In genomic region chrIV:13510049-13510448, ce11 we compare ENCODE assay signal across 2 worm cellular contexts.
TF ChIP-seq lines count a peak whose summit lies in the region.

No protein-coding gene starts in this region.

TF ChIP-seq in whole organism, L4 larva, 104 proteins besides CTCF, POLR2A, EP300 and RAD21:
- no peak for TF ChIP-seq attf-4 (tag; optimal IDR thresholded peaks at IDR 0.05; lab: Kevin White, UChicago)
- TF ChIP-seq lin-15B (tag; optimal IDR thresholded peaks at IDR 0.05; lab: Kevin White, UChicago) = no peak
- no peak for TF ChIP-seq nhr-41 (GFP tag; IDR thresholded peaks at IDR 0.05; lab: Robert Waterston, UW)
- TF ChIP-seq dmd-8 (GFP tag; IDR thresholded peaks at IDR 0.05; lab: Robert Waterston, UW) = no peak
- TF ChIP-seq mdl-1 (tag; optimal IDR thresholded peaks at IDR 0.05; lab: Kevin White, UChicago) = no peak
- no peak for TF ChIP-seq madf-9 (GFP tag; conservative IDR thresholded peaks at IDR 0.05; lab: Robert Waterston, UW)
- no peak for TF ChIP-seq mep-1 (tag; optimal IDR thresholded peaks at IDR 0.05; lab: Kevin White, UChicago)
- TF ChIP-seq hlh-11 (tag; optimal IDR thresholded peaks at IDR 0.05; lab: Kevin White, UChicago) = no peak
- no peak for TF ChIP-seq zfp-2 (tag; optimal IDR thresholded peaks at IDR 0.05; lab: Kevin White, UChicago)
- TF ChIP-seq nhr-111 (GFP tag; optimal IDR thresholded peaks at IDR 0.05; lab: Kevin White, UChicago) = no peak
- TF ChIP-seq lir-3 (tag; optimal IDR thresholded peaks at IDR 0.05; lab: Kevin White, UChicago) = no peak
- TF ChIP-seq ZK337.2 (GFP tag; IDR thresholded peaks at IDR 0.05; lab: Robert Waterston, UW) = no peak
- peak; percentile 58; the same call in 1 of the 2 replicates for TF ChIP-seq lin-38 (GFP tag; IDR thresholded peaks at IDR 0.05; lab: Robert Waterston, UW)
- no peak for TF ChIP-seq php-3 (GFP tag; IDR thresholded peaks at IDR 0.05; lab: Robert Waterston, UW)
- TF ChIP-seq hif-1 (tag; optimal IDR thresholded peaks at IDR 0.05; lab: Kevin White, UChicago) = no peak
- TF ChIP-seq snpc-4 (tag; optimal IDR thresholded peaks at IDR 0.05; lab: Kevin White, UChicago) = no peak
- TF ChIP-seq ztf-11 (tag; optimal IDR thresholded peaks at IDR 0.05; lab: Kevin White, UChicago) = no peak
- no peak for TF ChIP-seq zag-1 (tag; optimal IDR thresholded peaks at IDR 0.05; lab: Kevin White, UChicago)
- TF ChIP-seq unc-39 (tag; optimal IDR thresholded peaks at IDR 0.05; lab: Kevin White, UChicago) = no peak
- peak; percentile 66; the same call in 1 of the 2 replicates for TF ChIP-seq snpc-1.2 (GFP tag; IDR thresholded peaks at IDR 0.05; lab: Robert Waterston, UW)
- TF ChIP-seq set-16 (GFP tag; IDR thresholded peaks at IDR 0.05; lab: Robert Waterston, UW) = no peak
- TF ChIP-seq pha-4 (GFP tag; IDR thresholded peaks at IDR 0.05; lab: Robert Waterston, UW) = peak; percentile 31; the same call in 1 of the 2 replicates
- TF ChIP-seq pha-4 (tag; optimal IDR thresholded peaks at IDR 0.05; lab: Kevin White, UChicago) = no peak
- TF ChIP-seq unc-130 (GFP tag; optimal IDR thresholded peaks at IDR 0.05; lab: Kevin White, UChicago) = peak; percentile 31
- peak; percentile 10 for TF ChIP-seq F49E8.2 (tag; optimal IDR thresholded peaks at IDR 0.05; lab: Kevin White, UChicago; ENCODE audit: borderline replicate concordance)
- TF ChIP-seq spr-1 (tag; optimal IDR thresholded peaks at IDR 0.05; lab: Kevin White, UChicago) = no peak
- TF ChIP-seq ztf-7 (tag; optimal IDR thresholded peaks at IDR 0.05; lab: Kevin White, UChicago) = no peak
- TF ChIP-seq hmg-1.1 (GFP tag; IDR thresholded peaks at IDR 0.05; lab: Robert Waterston, UW) = no peak
- TF ChIP-seq nhr-6 (tag; optimal IDR thresholded peaks at IDR 0.05; lab: Kevin White, UChicago) = no peak
- no peak for TF ChIP-seq vab-7 (GFP tag; IDR thresholded peaks at IDR 0.05; lab: Robert Waterston, UW)
- TF ChIP-seq sdz-12 (GFP tag; optimal IDR thresholded peaks at IDR 0.05; lab: Kevin White, UChicago) = no peak
- no peak for TF ChIP-seq lin-39 (tag; optimal IDR thresholded peaks at IDR 0.05; lab: Kevin White, UChicago)

TF ChIP-seq in whole organism, young adult, 124 proteins besides CTCF, POLR2A, EP300 and RAD21:
- TF ChIP-seq rcor-1 (GFP tag; IDR thresholded peaks at IDR 0.05; lab: Robert Waterston, UW) = peak; percentile 44
- peak; percentile 92 for TF ChIP-seq attf-6 (GFP tag; IDR thresholded peaks at IDR 0.05; lab: Robert Waterston, UW)
- TF ChIP-seq ekl-4 (GFP tag; IDR thresholded peaks at IDR 0.05; lab: Robert Waterston, UW) = peak; percentile 61; the same call in 1 of the 2 replicates
- TF ChIP-seq K11D2.4 (GFP tag; IDR thresholded peaks at IDR 0.05; lab: Robert Waterston, UW) = no peak
- no peak for TF ChIP-seq cebp-1 (GFP tag; IDR thresholded peaks at IDR 0.05; lab: Robert Waterston, UW)
- peak; percentile 38 for TF ChIP-seq cebp-1 (tag; optimal IDR thresholded peaks at IDR 0.05; lab: Kevin White, UChicago)
- peak; percentile 76 for TF ChIP-seq hsf-1 (GFP tag; IDR thresholded peaks at IDR 0.05; lab: Robert Waterston, UW)
- TF ChIP-seq him-1 (tag; optimal IDR thresholded peaks at IDR 0.05; lab: Kevin White, UChicago) = peak; percentile 62
- TF ChIP-seq F49E8.2 (tag; optimal IDR thresholded peaks at IDR 0.05; lab: Kevin White, UChicago; ENCODE audit: insufficient read depth) = peak; percentile 66
- TF ChIP-seq hmg-1.2 (GFP tag; IDR thresholded peaks at IDR 0.05; lab: Robert Waterston, UW) = peak; percentile 24; the same call in 1 of the 2 replicates
- TF ChIP-seq hrde-1 (tag; optimal IDR thresholded peaks at IDR 0.05; lab: Kevin White, UChicago; ENCODE audit: borderline replicate concordance) = peak; percentile 91
- no peak for TF ChIP-seq ztf-6 (GFP tag; IDR thresholded peaks at IDR 0.05; lab: Robert Waterston, UW)
- peak; percentile 44 for TF ChIP-seq snpc-3.4 (tag; optimal IDR thresholded peaks at IDR 0.05; lab: Kevin White, UChicago)
- TF ChIP-seq fkh-3 (tag; optimal IDR thresholded peaks at IDR 0.05; lab: Kevin White, UChicago) = no peak
- peak; percentile 29; the same call in 1 of the 2 replicates for TF ChIP-seq pbrm-1 (GFP tag; IDR thresholded peaks at IDR 0.05; lab: Robert Waterston, UW)
- no peak for TF ChIP-seq mxl-1 (tag; optimal IDR thresholded peaks at IDR 0.05; lab: Kevin White, UChicago)
- TF ChIP-seq Y79H2A.3 (GFP tag; conservative IDR thresholded peaks at IDR 0.05; lab: Robert Waterston, UW) = peak; percentile 87
- TF ChIP-seq F33H1.4 (GFP tag; IDR thresholded peaks at IDR 0.05; lab: Robert Waterston, UW) = 0 out of 2 replicates have a peak, but pooled peaks have one; percentile 20
- TF ChIP-seq atf-7 (tag; optimal IDR thresholded peaks at IDR 0.05; lab: Kevin White, UChicago) = peak; percentile 3
- TF ChIP-seq lin-26 (GFP tag; IDR thresholded peaks at IDR 0.05; lab: Robert Waterston, UW) = peak; percentile 74; the same call in 1 of the 2 replicates
- peak; percentile 32 for TF ChIP-seq tbp1 (GFP tag; optimal IDR thresholded peaks at IDR 0.05; lab: Kevin White, UChicago)
- no peak for TF ChIP-seq lin-40 (tag; optimal IDR thresholded peaks at IDR 0.05; lab: Kevin White, UChicago)
- 0 out of 2 replicates have a peak, but pooled peaks have one; percentile 28 for TF ChIP-seq ztf-28 (GFP tag; IDR thresholded peaks at IDR 0.05; lab: Robert Waterston, UW)
- peak; percentile 31 for TF ChIP-seq tlf-1 (GFP tag; optimal IDR thresholded peaks at IDR 0.05; lab: Kevin White, UChicago)
- TF ChIP-seq athp-1 (tag; optimal IDR thresholded peaks at IDR 0.05; lab: Kevin White, UChicago) = peak; percentile 61
- TF ChIP-seq F22D6.2 (tag; optimal IDR thresholded peaks at IDR 0.05; lab: Kevin White, UChicago) = no peak
- 0 out of 2 replicates have a peak, but pooled peaks have one; percentile 27 for TF ChIP-seq ztf-25 (GFP tag; IDR thresholded peaks at IDR 0.05; lab: Robert Waterston, UW)
- 0 out of 2 replicates have a peak, but pooled peaks have one; percentile 54 for TF ChIP-seq C17E4.6 (GFP tag; IDR thresholded peaks at IDR 0.05; lab: Robert Waterston, UW)
- no peak for TF ChIP-seq ets-4 (GFP tag; optimal IDR thresholded peaks at IDR 0.05; lab: Kevin White, UChicago)
- peak; percentile 33 for TF ChIP-seq ztf-18 (tag; optimal IDR thresholded peaks at IDR 0.05; lab: Kevin White, UChicago)
- peak; percentile 83 for TF ChIP-seq madf-6 (GFP tag; IDR thresholded peaks at IDR 0.05; lab: Robert Waterston, UW)
- peak; percentile 25; the same call in 1 of the 2 replicates for TF ChIP-seq F39B2.1 (GFP tag; IDR thresholded peaks at IDR 0.05; lab: Robert Waterston, UW)
- TF ChIP-seq efl-1 (GFP tag; optimal IDR thresholded peaks at IDR 0.05; lab: Kevin White, UChicago) = peak; percentile 35
- peak; percentile 30 for TF ChIP-seq F10E7.11 (tag; optimal IDR thresholded peaks at IDR 0.05; lab: Kevin White, UChicago)
- TF ChIP-seq snpc-1.1 (tag; optimal IDR thresholded peaks at IDR 0.05; lab: Kevin White, UChicago; ENCODE audit: insufficient read depth) = peak; percentile 47
- TF ChIP-seq madf-8 (GFP tag; conservative IDR thresholded peaks at IDR 0.05; lab: Robert Waterston, UW) = peak; percentile 52
- TF ChIP-seq Y95B8A.8 (GFP tag; IDR thresholded peaks at IDR 0.05; lab: Robert Waterston, UW) = peak; percentile 65; the same call in 1 of the 2 replicates
- TF ChIP-seq Y56A3A.18 (GFP tag; IDR thresholded peaks at IDR 0.05; lab: Robert Waterston, UW) = peak; percentile 14; the same call in 1 of the 2 replicates
- peak; percentile 48 for TF ChIP-seq xnd-1 (tag; optimal IDR thresholded peaks at IDR 0.05; lab: Kevin White, UChicago)
- peak; percentile 63 for TF ChIP-seq D2030.7 (GFP tag; IDR thresholded peaks at IDR 0.05; lab: Robert Waterston, UW)
- 0 out of 2 replicates have a peak, but pooled peaks have one; percentile 30 for TF ChIP-seq nfya-2 (GFP tag; IDR thresholded peaks at IDR 0.05; lab: Robert Waterston, UW)
- TF ChIP-seq lin-54 (GFP tag; optimal IDR thresholded peaks at IDR 0.05; lab: Kevin White, UChicago) = peak; percentile 62
- TF ChIP-seq rpc-1 (optimal IDR thresholded peaks at IDR 0.05; lab: Kevin White, UChicago) = no peak
- TF ChIP-seq rpc-1 (tag; optimal IDR thresholded peaks at IDR 0.05; lab: Kevin White, UChicago) = no peak
- 0 out of 2 replicates have a peak, but pooled peaks have one; percentile 2 for TF ChIP-seq madf-3 (GFP tag; IDR thresholded peaks at IDR 0.05; lab: Robert Waterston, UW)
- no peak for TF ChIP-seq somi-1 (GFP tag; optimal IDR thresholded peaks at IDR 0.05; lab: Kevin White, UChicago)
- peak; percentile 76; the same call in 1 of the 2 replicates for TF ChIP-seq Y53G8AR.9 (GFP tag; conservative IDR thresholded peaks at IDR 0.05; lab: Robert Waterston, UW)
- TF ChIP-seq Y53F4B.3 (GFP tag; IDR thresholded peaks at IDR 0.05; lab: Robert Waterston, UW) = no peak
- TF ChIP-seq snpc-4 (GFP tag; optimal IDR thresholded peaks at IDR 0.05; lab: Kevin White, UChicago) = peak; percentile 40
- peak in 1 of 4 experiments; percentile 83 for TF ChIP-seq snpc-4 (tag; optimal IDR thresholded peaks at IDR 0.05; lab: Kevin White, UChicago)
- TF ChIP-seq B0336.3 (GFP tag; IDR thresholded peaks at IDR 0.05; lab: Robert Waterston, UW) = peak; percentile 78; the same call in 1 of the 2 replicates
- 0 out of 2 replicates have a peak, but pooled peaks have one; percentile 18 for TF ChIP-seq cebp-2 (GFP tag; IDR thresholded peaks at IDR 0.05; lab: Robert Waterston, UW)
- TF ChIP-seq F52B5.7 (tag; optimal IDR thresholded peaks at IDR 0.05; lab: Kevin White, UChicago) = peak; percentile 34
- TF ChIP-seq die-1 (tag; optimal IDR thresholded peaks at IDR 0.05; lab: Kevin White, UChicago) = no peak
- TF ChIP-seq egl-18 (GFP tag; IDR thresholded peaks at IDR 0.05; lab: Robert Waterston, UW) = no peak
TF ChIP-seq in whole organism, young adult: peak in this region for 40.

Comparison
In these comparisons a context has a peak if more than half of its experiments do, and no peak if none do; other contexts are left out.
1. Of the 7 proteins assayed by ChIP-seq in both whole organism, young adult and whole organism, L4 larva: peak only in whole organism, young adult: none; only in whole organism, L4 larva: unc-130; in both: F49E8.2; in neither: 3; mixed calls (peak in some experiments, not most) for 2.